ENCODE assay signal across 1 fruit fly cellular context in genomic region chr3R:23958091-23958838, dm6.
TF ChIP-seq lines count a peak whose summit lies in the region.

Gene GluProRS, minus strand, starts transcription at chr3R:23958391.
Gene AP-1sigma, plus strand, starts transcription at chr3R:23958651.

TF ChIP-seq in whole organism, embryonic, 481 proteins besides CTCF, POLR2A, EP300 and RAD21 (continued from another document and continues in another):
- peak; percentile 75 for TF ChIP-seq aop (GFP tag; IDR thresholded peaks at IDR 0.05; lab: Robert Waterston, UW)
- peak; percentile 83 for TF ChIP-seq CG16779 (GFP tag; IDR thresholded peaks at IDR 0.05; lab: Robert Waterston, UW)
- TF ChIP-seq CHES-1-like (GFP tag; optimal IDR thresholded peaks at IDR 0.05; lab: Kevin White, UChicago), result peak; percentile 78
- TF ChIP-seq chinmo (GFP tag; IDR thresholded peaks at IDR 0.05; lab: Robert Waterston, UW; ENCODE audit: partially characterized antibody), result peak; percentile 96
- TF ChIP-seq row (GFP tag; IDR thresholded peaks at IDR 0.05; lab: Robert Waterston, UW), result peak; percentile 99
- TF ChIP-seq CG5180 (GFP tag; optimal IDR thresholded peaks at IDR 0.05; lab: Kevin White, UChicago), result no peak
- TF ChIP-seq fd102C (GFP tag; optimal IDR thresholded peaks at IDR 0.05; lab: Kevin White, UChicago), result peak; percentile 59
- TF ChIP-seq CG1024 (GFP tag; IDR thresholded peaks at IDR 0.05; lab: Robert Waterston, UW), result peak; percentile 90
- TF ChIP-seq org-1 (GFP tag; optimal IDR thresholded peaks at IDR 0.05; lab: Kevin White, UChicago), result peak; percentile 77
- peak; percentile 92 for TF ChIP-seq slou (GFP tag; optimal IDR thresholded peaks at IDR 0.05; lab: Kevin White, UChicago)
- TF ChIP-seq kay (GFP tag; optimal IDR thresholded peaks at IDR 0.05; lab: Kevin White, UChicago), result peak; percentile 89
- peak; percentile 82 for TF ChIP-seq CG8290 (GFP tag; optimal IDR thresholded peaks at IDR 0.05; lab: Kevin White, UChicago)
- TF ChIP-seq CG8290 (tag; optimal IDR thresholded peaks at IDR 0.05; lab: Kevin White, UChicago), result peak in 1 of 2 experiments; percentile 82
- TF ChIP-seq CG11398 (GFP tag; optimal IDR thresholded peaks at IDR 0.05; lab: Kevin White, UChicago), result peak; percentile 28
- no peak for TF ChIP-seq Hr39 (optimal IDR thresholded peaks at IDR 0.05; lab: Kevin White, UChicago)
- TF ChIP-seq ATbp (GFP tag; optimal IDR thresholded peaks at IDR 0.05; lab: Kevin White, UChicago), result peak; percentile 72
- TF ChIP-seq zfh2 (GFP tag; optimal IDR thresholded peaks at IDR 0.05; lab: Kevin White, UChicago), result peak; percentile 92
- peak; percentile 96 for TF ChIP-seq ci (GFP tag; IDR thresholded peaks at IDR 0.05; lab: Robert Waterston, UW)
- peak; percentile 95 for TF ChIP-seq CG9215 (GFP tag; IDR thresholded peaks at IDR 0.05; lab: Robert Waterston, UW)
- peak; percentile 78 for TF ChIP-seq CG33557 (GFP tag; optimal IDR thresholded peaks at IDR 0.05; lab: Kevin White, UChicago)
- TF ChIP-seq MTF-1 (GFP tag; optimal IDR thresholded peaks at IDR 0.05; lab: Kevin White, UChicago; ENCODE audit: borderline replicate concordance), result peak; percentile 59
- TF ChIP-seq peb (GFP tag; IDR thresholded peaks at IDR 0.05; lab: Robert Waterston, UW), result peak; percentile 91
- TF ChIP-seq nmo (GFP tag; optimal IDR thresholded peaks at IDR 0.05; lab: Kevin White, UChicago), result peak; percentile 93
- TF ChIP-seq BEAF-32 (GFP tag; optimal IDR thresholded peaks at IDR 0.05; lab: Kevin White, UChicago), result peak; percentile 94
- peak; percentile 67 for TF ChIP-seq CG2202 (tag; optimal IDR thresholded peaks at IDR 0.05; lab: Kevin White, UChicago)
- peak; percentile 88 for TF ChIP-seq CG30431 (GFP tag; optimal IDR thresholded peaks at IDR 0.05; lab: Kevin White, UChicago)
- peak; percentile 96 for TF ChIP-seq CG4617 (GFP tag; optimal IDR thresholded peaks at IDR 0.05; lab: Kevin White, UChicago; ENCODE audit: borderline replicate concordance)
- TF ChIP-seq grau (tag; optimal IDR thresholded peaks at IDR 0.05; lab: Kevin White, UChicago), result peak; percentile 96
- peak; percentile 95 for TF ChIP-seq NFAT (GFP tag; IDR thresholded peaks at IDR 0.05; lab: Robert Waterston, UW)
- peak; percentile 89 for TF ChIP-seq Fer3 (tag; optimal IDR thresholded peaks at IDR 0.05; lab: Kevin White, UChicago)
- TF ChIP-seq CG17829 (tag; optimal IDR thresholded peaks at IDR 0.05; lab: Kevin White, UChicago), result peak; percentile 89
- no peak for TF ChIP-seq pros (GFP tag; optimal IDR thresholded peaks at IDR 0.05; lab: Kevin White, UChicago)
- peak; percentile 94 for TF ChIP-seq CG1602 (GFP tag; optimal IDR thresholded peaks at IDR 0.05; lab: Kevin White, UChicago)
- peak; percentile 95 for TF ChIP-seq ranshi (GFP tag; IDR thresholded peaks at IDR 0.05; lab: Robert Waterston, UW)
- TF ChIP-seq fu2 (GFP tag; optimal IDR thresholded peaks at IDR 0.05; lab: Kevin White, UChicago), result peak; percentile 57
- TF ChIP-seq CG8359 (GFP tag; optimal IDR thresholded peaks at IDR 0.05; lab: Kevin White, UChicago; ENCODE audit: borderline replicate concordance), result peak; percentile 58
- TF ChIP-seq Dref (GFP tag; IDR thresholded peaks at IDR 0.05; lab: Robert Waterston, UW), result peak; percentile 45
- peak; percentile 93 for TF ChIP-seq Gsc (GFP tag; IDR thresholded peaks at IDR 0.05; lab: Robert Waterston, UW)
- TF ChIP-seq CG8388 (GFP tag; optimal IDR thresholded peaks at IDR 0.05; lab: Kevin White, UChicago), result peak; percentile 83
- TF ChIP-seq CG12155 (GFP tag; optimal IDR thresholded peaks at IDR 0.05; lab: Kevin White, UChicago), result peak; percentile 92
- no peak for TF ChIP-seq sd (tag; optimal IDR thresholded peaks at IDR 0.05; lab: Kevin White, UChicago)
- TF ChIP-seq CG2120 (GFP tag; optimal IDR thresholded peaks at IDR 0.05; lab: Kevin White, UChicago), result peak; percentile 94
- TF ChIP-seq CG17802 (tag; optimal IDR thresholded peaks at IDR 0.05; lab: Kevin White, UChicago), result peak; percentile 70
- peak; percentile 87 for TF ChIP-seq CG11560 (tag; IDR thresholded peaks at IDR 0.05; lab: Robert Waterston, UW)
- TF ChIP-seq Fer2 (tag; optimal IDR thresholded peaks at IDR 0.05; lab: Kevin White, UChicago), result peak; percentile 82
- peak; percentile 89 for TF ChIP-seq CG2678 (tag; optimal IDR thresholded peaks at IDR 0.05; lab: Kevin White, UChicago)
- TF ChIP-seq chm (GFP tag; IDR thresholded peaks at IDR 0.05; lab: Robert Waterston, UW), result peak; percentile 93
- TF ChIP-seq Doc2 (GFP tag; IDR thresholded peaks at IDR 0.05; lab: Robert Waterston, UW), result peak; percentile 86
- TF ChIP-seq CoRest (tag; optimal IDR thresholded peaks at IDR 0.05; lab: Kevin White, UChicago), result peak; percentile 92
- peak; percentile 96 for TF ChIP-seq CG10366 (GFP tag; IDR thresholded peaks at IDR 0.05; lab: Robert Waterston, UW)
- TF ChIP-seq maf-S (GFP tag; optimal IDR thresholded peaks at IDR 0.05; lab: Kevin White, UChicago), result peak; percentile 82
- TF ChIP-seq tio (GFP tag; optimal IDR thresholded peaks at IDR 0.05; lab: Kevin White, UChicago), result peak; percentile 87
- no peak for TF ChIP-seq br (optimal IDR thresholded peaks at IDR 0.05; lab: Kevin White, UChicago)
- TF ChIP-seq CG6272 (GFP tag; IDR thresholded peaks at IDR 0.05; lab: Robert Waterston, UW), result peak; percentile 95
- TF ChIP-seq CG13287 (GFP tag; IDR thresholded peaks at IDR 0.05; lab: Robert Waterston, UW; ENCODE audit: partially characterized antibody), result peak; percentile 96
- peak; percentile 83 for TF ChIP-seq CG3407 (GFP tag; optimal IDR thresholded peaks at IDR 0.05; lab: Kevin White, UChicago)
- TF ChIP-seq CG15479 (GFP tag; optimal IDR thresholded peaks at IDR 0.05; lab: Kevin White, UChicago), result no peak
- TF ChIP-seq Lhr (GFP tag; optimal IDR thresholded peaks at IDR 0.05; lab: Kevin White, UChicago), result peak; percentile 74
- peak; percentile 72 for TF ChIP-seq CG9609 (GFP tag; optimal IDR thresholded peaks at IDR 0.05; lab: Kevin White, UChicago)
- peak; percentile 98 for TF ChIP-seq Dbx (GFP tag; IDR thresholded peaks at IDR 0.05; lab: Robert Waterston, UW)
- peak; percentile 91 for TF ChIP-seq Sry-δ (GFP tag; optimal IDR thresholded peaks at IDR 0.05; lab: Kevin White, UChicago)
- TF ChIP-seq mirr (GFP tag; optimal IDR thresholded peaks at IDR 0.05; lab: Kevin White, UChicago), result peak; percentile 70
- TF ChIP-seq CG8089 (GFP tag; optimal IDR thresholded peaks at IDR 0.05; lab: Kevin White, UChicago), result peak; percentile 69
- peak; percentile 92 for TF ChIP-seq Drgx (GFP tag; IDR thresholded peaks at IDR 0.05; lab: Robert Waterston, UW)
- no peak for TF ChIP-seq oc (tag; optimal IDR thresholded peaks at IDR 0.05; lab: Kevin White, UChicago)
- TF ChIP-seq lab (GFP tag; optimal IDR thresholded peaks at IDR 0.05; lab: Kevin White, UChicago), result peak; percentile 92
- peak; percentile 68 for TF ChIP-seq psq (GFP tag; optimal IDR thresholded peaks at IDR 0.05; lab: Kevin White, UChicago)
- peak; percentile 86 for TF ChIP-seq CG8944 (GFP tag; optimal IDR thresholded peaks at IDR 0.05; lab: Kevin White, UChicago)
- TF ChIP-seq CG10543 (GFP tag; optimal IDR thresholded peaks at IDR 0.05; lab: Kevin White, UChicago), result peak; percentile 82
- peak; percentile 91 for TF ChIP-seq CG18476 (GFP tag; optimal IDR thresholded peaks at IDR 0.05; lab: Kevin White, UChicago)
- TF ChIP-seq CG13624 (GFP tag; optimal IDR thresholded peaks at IDR 0.05; lab: Kevin White, UChicago), result peak; percentile 84
- peak; percentile 99 for TF ChIP-seq Ets65A (GFP tag; lab: Kevin White, UChicago)
- peak; percentile 79 for TF ChIP-seq ro (GFP tag; IDR thresholded peaks at IDR 0.05; lab: Robert Waterston, UW)
- no peak for TF ChIP-seq CG17568 (GFP tag; optimal IDR thresholded peaks at IDR 0.05; lab: Kevin White, UChicago)
- no peak for TF ChIP-seq cad (GFP tag; optimal IDR thresholded peaks at IDR 0.05; lab: Kevin White, UChicago)
- TF ChIP-seq dm (GFP tag; optimal IDR thresholded peaks at IDR 0.05; lab: Kevin White, UChicago), result peak; percentile 79
- TF ChIP-seq exex (tag; optimal IDR thresholded peaks at IDR 0.05; lab: Kevin White, UChicago), result peak; percentile 58
- peak; percentile 94 for TF ChIP-seq phol (tag; optimal IDR thresholded peaks at IDR 0.05; lab: Kevin White, UChicago)
- peak; percentile 75 for TF ChIP-seq CG1529 (GFP tag; optimal IDR thresholded peaks at IDR 0.05; lab: Kevin White, UChicago)
- peak; percentile 81 for TF ChIP-seq YL-1 (GFP tag; optimal IDR thresholded peaks at IDR 0.05; lab: Kevin White, UChicago)
- peak; percentile 81 for TF ChIP-seq lbe (GFP tag; optimal IDR thresholded peaks at IDR 0.05; lab: Kevin White, UChicago)
- peak; percentile 77 for TF ChIP-seq emc (GFP tag; optimal IDR thresholded peaks at IDR 0.05; lab: Kevin White, UChicago)
- TF ChIP-seq Vsx1 (GFP tag; optimal IDR thresholded peaks at IDR 0.05; lab: Kevin White, UChicago), result peak; percentile 80
- no peak for TF ChIP-seq CG11504 (tag; optimal IDR thresholded peaks at IDR 0.05; lab: Kevin White, UChicago)
- TF ChIP-seq eve (GFP tag; optimal IDR thresholded peaks at IDR 0.05; lab: Kevin White, UChicago), result peak in 1 of 2 experiments; percentile 3
- peak; percentile 87 for TF ChIP-seq Six4 (GFP tag; optimal IDR thresholded peaks at IDR 0.05; lab: Kevin White, UChicago)
- peak; percentile 70 for TF ChIP-seq CG2116 (GFP tag; optimal IDR thresholded peaks at IDR 0.05; lab: Kevin White, UChicago)
- TF ChIP-seq CG11723 (GFP tag; optimal IDR thresholded peaks at IDR 0.05; lab: Kevin White, UChicago), result peak; percentile 73
- peak; percentile 52 for TF ChIP-seq salm (tag; optimal IDR thresholded peaks at IDR 0.05; lab: Kevin White, UChicago)
- peak; percentile 71 for TF ChIP-seq gcm2 (GFP tag; optimal IDR thresholded peaks at IDR 0.05; lab: Kevin White, UChicago)
- peak; percentile 4 to 78 for TF ChIP-seq crp (GFP tag; optimal IDR thresholded peaks at IDR 0.05; lab: Kevin White, UChicago)
- peak; percentile 90 for TF ChIP-seq CG11696 (GFP tag; IDR thresholded peaks at IDR 0.05; lab: Robert Waterston, UW)
- peak; percentile 92 for TF ChIP-seq CG4820 (GFP tag; optimal IDR thresholded peaks at IDR 0.05; lab: Kevin White, UChicago)
- peak; percentile 91 for TF ChIP-seq seq (GFP tag; IDR thresholded peaks at IDR 0.05; lab: Robert Waterston, UW)
- peak; percentile 97 for TF ChIP-seq lmd (GFP tag; IDR thresholded peaks at IDR 0.05; lab: Robert Waterston, UW)
- peak; percentile 80 for TF ChIP-seq CG15514 (GFP tag; optimal IDR thresholded peaks at IDR 0.05; lab: Kevin White, UChicago)
- TF ChIP-seq CG7839 (tag; optimal IDR thresholded peaks at IDR 0.05; lab: Kevin White, UChicago), result peak; percentile 89
- TF ChIP-seq hb (GFP tag; IDR thresholded peaks at IDR 0.05; lab: Robert Waterston, UW; ENCODE audit: partially characterized antibody), result peak; percentile 90
- TF ChIP-seq CG3995 (GFP tag; optimal IDR thresholded peaks at IDR 0.05; lab: Kevin White, UChicago), result peak; percentile 83
- TF ChIP-seq insv (GFP tag; optimal IDR thresholded peaks at IDR 0.05; lab: Kevin White, UChicago), result peak in 1 of 2 experiments; percentile 30
- peak; percentile 91 for TF ChIP-seq CG12769 (tag; optimal IDR thresholded peaks at IDR 0.05; lab: Kevin White, UChicago)
- TF ChIP-seq CG13123 (GFP tag; optimal IDR thresholded peaks at IDR 0.05; lab: Kevin White, UChicago), result peak; percentile 87
- peak; percentile 38 for TF ChIP-seq ac (GFP tag; optimal IDR thresholded peaks at IDR 0.05; lab: Kevin White, UChicago)
- peak; percentile 93 for TF ChIP-seq dan (GFP tag; IDR thresholded peaks at IDR 0.05; lab: Robert Waterston, UW)
- TF ChIP-seq CG7556 (GFP tag; optimal IDR thresholded peaks at IDR 0.05; lab: Kevin White, UChicago), result peak; percentile 82
- TF ChIP-seq MBD-R2 (GFP tag; IDR thresholded peaks at IDR 0.05; lab: Robert Waterston, UW), result peak; percentile 95
- peak; percentile 97 for TF ChIP-seq CG16813 (GFP tag; IDR thresholded peaks at IDR 0.05; lab: Robert Waterston, UW; ENCODE audit: partially characterized antibody)
- peak; percentile 74 for TF ChIP-seq CG30020 (tag; optimal IDR thresholded peaks at IDR 0.05; lab: Kevin White, UChicago)
- peak; percentile 91 for TF ChIP-seq ssp (GFP tag; IDR thresholded peaks at IDR 0.05; lab: Robert Waterston, UW)
- no peak for TF ChIP-seq Trl (optimal IDR thresholded peaks at IDR 0.05; lab: Kevin White, UChicago)
- TF ChIP-seq Trl (GFP tag; optimal IDR thresholded peaks at IDR 0.05; lab: Kevin White, UChicago), result peak; percentile 83
- TF ChIP-seq stc (GFP tag; IDR thresholded peaks at IDR 0.05; lab: Robert Waterston, UW), result peak; percentile 90
- peak; percentile 96 for TF ChIP-seq CG4404 (GFP tag; IDR thresholded peaks at IDR 0.05; lab: Robert Waterston, UW)
- TF ChIP-seq CG12659 (GFP tag; optimal IDR thresholded peaks at IDR 0.05; lab: Kevin White, UChicago), result peak; percentile 94
- peak; percentile 85 for TF ChIP-seq bab2 (GFP tag; optimal IDR thresholded peaks at IDR 0.05; lab: Kevin White, UChicago)
- TF ChIP-seq NK7.1 (GFP tag; optimal IDR thresholded peaks at IDR 0.05; lab: Kevin White, UChicago), result peak; percentile 58
- TF ChIP-seq sug (tag; optimal IDR thresholded peaks at IDR 0.05; lab: Kevin White, UChicago), result peak; percentile 89
- peak; percentile 74 for TF ChIP-seq jing (GFP tag; optimal IDR thresholded peaks at IDR 0.05; lab: Kevin White, UChicago)
- peak; percentile 89 for TF ChIP-seq wdn (GFP tag; IDR thresholded peaks at IDR 0.05; lab: Robert Waterston, UW)
- TF ChIP-seq CG17186 (GFP tag; optimal IDR thresholded peaks at IDR 0.05; lab: Kevin White, UChicago), result peak; percentile 58
- TF ChIP-seq Sry-β (GFP tag; optimal IDR thresholded peaks at IDR 0.05; lab: Kevin White, UChicago), result no peak
- TF ChIP-seq Atf3 (GFP tag; optimal IDR thresholded peaks at IDR 0.05; lab: Kevin White, UChicago), result peak; percentile 78
- peak; percentile 76; the same call in 1 of the 2 replicates for TF ChIP-seq tna (GFP tag; IDR thresholded peaks at IDR 0.05; lab: Robert Waterston, UW; ENCODE audit: partially characterized antibody)
- peak; percentile 68 for TF ChIP-seq CG6683 (GFP tag; optimal IDR thresholded peaks at IDR 0.05; lab: Kevin White, UChicago)
- peak; percentile 97 for TF ChIP-seq Rfx (GFP tag; IDR thresholded peaks at IDR 0.05; lab: Robert Waterston, UW)
- TF ChIP-seq Spps (tag; optimal IDR thresholded peaks at IDR 0.05; lab: Kevin White, UChicago), result peak; percentile 76
- peak; percentile 39 for TF ChIP-seq sima (GFP tag; optimal IDR thresholded peaks at IDR 0.05; lab: Kevin White, UChicago)
- peak; percentile 21 to 76 for TF ChIP-seq tll (GFP tag; optimal IDR thresholded peaks at IDR 0.05; lab: Kevin White, UChicago)
- no peak for TF ChIP-seq abd-A (tag; optimal IDR thresholded peaks at IDR 0.05; lab: Kevin White, UChicago)
- peak; percentile 60 for TF ChIP-seq en (GFP tag; optimal IDR thresholded peaks at IDR 0.05; lab: Kevin White, UChicago)
- TF ChIP-seq CG7745 (tag; optimal IDR thresholded peaks at IDR 0.05; lab: Kevin White, UChicago), result no peak
